Worm (Caenorhabditis elegans) whole organism, late embryonic: ENCODE measurements around the gene rike-1.

Source experiments
- C08G9.2 ChIP-seq: sonication (generic microtip); optimal IDR thresholded peaks from 2 replicates; lab custom pipeline; 2016; ENCODE audit warnings: mild to moderate bottlenecking, missing genetic modification characterization, moderate library complexity, missing compliant biosample characterization
- ceh-48 ChIP-seq: sonication (generic microtip); optimal IDR thresholded peaks from 2 replicates; lab custom pipeline; 2016; ENCODE audit warnings: missing genetic modification characterization, inconsistent platforms, missing compliant biosample characterization
- elt-2 ChIP-seq: sonication (generic microtip); optimal IDR thresholded peaks from 2 replicates; lab custom pipeline; 2016; ENCODE audit warnings: missing genetic modification reagents, missing genetic modification characterization, missing compliant biosample characterization
- fkh-10 ChIP-seq: fragments of 150-350 bp; optimal IDR thresholded peaks from 2 replicates; lab custom pipeline; 2014; ENCODE audit warnings: missing biosample characterization, missing genetic modification reagents, missing genetic modification characterization
- nhr-11 ChIP-seq: fragments of 150-350 bp; optimal IDR thresholded peaks from 2 replicates; lab custom pipeline; 2014; ENCODE audit warnings: missing biosample characterization, missing genetic modification characterization
- odd-2 ChIP-seq: sonication (generic microtip); optimal IDR thresholded peaks from 2 replicates; lab custom pipeline; 2017; ENCODE audit warnings: antibody characterized with exemption, mild to moderate bottlenecking, missing genetic modification characterization, missing compliant biosample characterization
- pqm-1 ChIP-seq: sonication (generic microtip); optimal IDR thresholded peaks from 2 replicates; lab custom pipeline; 2016; ENCODE audit warnings: missing genetic modification characterization, missing compliant biosample characterization

- TF ChIP-seq elt-2 (no peak), C08G9.2 (no peak), pqm-1 (tag; lab: Kevin White, UChicago) (no peak), fkh-10 (no peak), ceh-48 (tag; lab: Kevin White, UChicago) (no peak), odd-2 (tag; lab: Kevin White, UChicago) (no peak), nhr-11 (tag; lab: Kevin White, UChicago) (no peak)
Measured at ce11 chrV:14522514-14522913, 23.2 kb downstream of the rike-1 start, which contains the start of gene C53A5.16.
